Fruit fly (Drosophila melanogaster) whole organism, embryonic: Measurements from ENCODE around the gene Taf2.

ENCODE experiments used
- Atf6 ChIP-seq: fragments of 200-800 bp; sonication (Bioruptor generic); IDR thresholded peaks from 2 replicates; pipeline ENCODE4 v1.3.6; 2022; ENCODE audit warnings: missing biosample characterization, missing genetic modification characterization
- Bteb2 ChIP-seq: fragments of 200-800 bp; sonication (Bioruptor generic); optimal IDR thresholded peaks from 2 replicates; lab custom pipeline; 2016; ENCODE audit warnings: missing biosample characterization, missing genetic modification characterization
- CG10462 ChIP-seq: fragments of 200-800 bp; sonication (Bioruptor generic); optimal IDR thresholded peaks from 2 replicates; lab custom pipeline; 2016; ENCODE audit warnings: missing biosample characterization, missing genetic modification characterization
- CG13296 ChIP-seq: fragments of 200-800 bp; sonication (Bioruptor generic); optimal IDR thresholded peaks from 3 replicates; lab custom pipeline; 2018; ENCODE audit warnings: missing biosample characterization, mild to moderate bottlenecking, missing genetic modification characterization
- CG14860 ChIP-seq: fragments of 200-800 bp; sonication (Bioruptor generic); IDR thresholded peaks from 3 replicates; pipeline ENCODE4 v1.3.6; 2022; ENCODE audit warnings: missing biosample characterization, missing genetic modification characterization; ENCODE audit not compliant: partially characterized antibody
- CG14965 ChIP-seq: fragments of 200-800 bp; sonication (Bioruptor generic); optimal IDR thresholded peaks from 2 replicates; lab custom pipeline; 2016; ENCODE audit warnings: missing biosample characterization, missing genetic modification characterization, borderline replicate concordance
- CG1529 ChIP-seq: fragments of 200-800 bp; sonication (Bioruptor generic); optimal IDR thresholded peaks from 3 replicates; lab custom pipeline; 2018; ENCODE audit warnings: missing biosample characterization, missing genetic modification characterization
- CG16779 ChIP-seq: fragments of 200-800 bp; sonication (Bioruptor generic); IDR thresholded peaks from 2 replicates; pipeline ENCODE4 v1.3.6; 2022; ENCODE audit warnings: missing biosample characterization, missing genetic modification characterization
- CG17612 ChIP-seq: fragments of 200-800 bp; sonication (Bioruptor generic); IDR thresholded peaks from 2 replicates; pipeline ENCODE4 v1.3.6; 2022; ENCODE audit warnings: missing biosample characterization, missing genetic modification characterization
- CG2116 ChIP-seq: fragments of 200-800 bp; sonication (Bioruptor generic); optimal IDR thresholded peaks from 3 replicates; lab custom pipeline; 2018; ENCODE audit warnings: missing biosample characterization, mild to moderate bottlenecking, missing genetic modification characterization
- CG2120 ChIP-seq: fragments of 200-800 bp; sonication (Bioruptor generic); optimal IDR thresholded peaks from 3 replicates; lab custom pipeline; 2016; ENCODE audit warnings: missing biosample characterization, missing genetic modification characterization
- CG32767 ChIP-seq: fragments of 200-800 bp; sonication (Bioruptor generic); IDR thresholded peaks from 2 replicates; pipeline ENCODE4 v1.3.6; 2022; ENCODE audit warnings: missing biosample characterization, missing genetic modification characterization
- CG32772 ChIP-seq: fragments of 200-800 bp; sonication (Bioruptor generic); IDR thresholded peaks from 2 replicates; pipeline ENCODE4 v1.3.6; 2022; ENCODE audit warnings: missing biosample characterization, missing genetic modification characterization
- CG3407 ChIP-seq: fragments of 200-800 bp; sonication (Bioruptor generic); optimal IDR thresholded peaks from 2 replicates; lab custom pipeline; 2018; ENCODE audit warnings: missing biosample characterization, mild to moderate bottlenecking, missing genetic modification characterization
- CG5245 ChIP-seq: fragments of 200-800 bp; sonication (Bioruptor generic); optimal IDR thresholded peaks from 3 replicates; lab custom pipeline; 2016; ENCODE audit warnings: missing biosample characterization, missing genetic modification characterization
- CG6689 ChIP-seq: fragments of 200-800 bp; sonication (Bioruptor generic); IDR thresholded peaks from 2 replicates; pipeline ENCODE4 v1.3.6; 2022; ENCODE audit warnings: missing biosample characterization, missing genetic modification characterization
- CG7271 ChIP-seq: fragments of 200-800 bp; sonication (Bioruptor generic); optimal IDR thresholded peaks from 2 replicates; lab custom pipeline; 2018; ENCODE audit warnings: missing biosample characterization, mild to moderate bottlenecking, missing genetic modification characterization, moderate library complexity
- CG8089 ChIP-seq: fragments of 200-800 bp; sonication (Bioruptor generic); optimal IDR thresholded peaks from 3 replicates; lab custom pipeline; 2016; ENCODE audit warnings: missing biosample characterization, missing genetic modification characterization
- CG9797 ChIP-seq: fragments of 200-800 bp; sonication (Bioruptor generic); optimal IDR thresholded peaks from 3 replicates; lab custom pipeline; 2018; ENCODE audit warnings: missing biosample characterization, mild to moderate bottlenecking, missing genetic modification characterization
- CTCF ChIP-seq: fragments of 200-800 bp; sonication (Bioruptor generic); optimal IDR thresholded peaks from 2 replicates; lab custom pipeline; 2017; ENCODE audit warnings: missing biosample characterization, mild to moderate bottlenecking, missing genetic modification characterization, moderate library complexity
- HHEX ChIP-seq: fragments of 200-800 bp; sonication (Bioruptor generic); optimal IDR thresholded peaks from 3 replicates; lab custom pipeline; 2017; ENCODE audit warnings: missing biosample characterization, mild to moderate bottlenecking, missing genetic modification characterization, missing genetic modification reagents
- HLH4C ChIP-seq: fragments of 200-800 bp; sonication (Bioruptor generic); IDR thresholded peaks from 3 replicates; pipeline ENCODE4 v1.3.6; 2022; ENCODE audit warnings: missing biosample characterization, missing genetic modification characterization; ENCODE audit not compliant: partially characterized antibody
- Hey ChIP-seq: fragments of 200-800 bp; sonication (Bioruptor generic); optimal IDR thresholded peaks from 3 replicates; lab custom pipeline; 2018; ENCODE audit warnings: missing biosample characterization, mild to moderate bottlenecking, missing genetic modification characterization
- Hmr ChIP-seq: fragments of 200-800 bp; sonication (Bioruptor generic); optimal IDR thresholded peaks from 3 replicates; lab custom pipeline; 2017; ENCODE audit warnings: mild to moderate bottlenecking, missing biosample characterization, missing genetic modification reagents, missing genetic modification characterization
- Hr39 ChIP-seq: fragments of >200 bp; optimal IDR thresholded peaks from 2 replicates; lab custom pipeline; 2017
- MBD-R2 ChIP-seq: fragments of 200-800 bp; sonication (Bioruptor generic); IDR thresholded peaks from 2 replicates; pipeline ENCODE4 v1.3.6; 2022; ENCODE audit warnings: missing biosample characterization, missing genetic modification characterization
- Meics ChIP-seq: fragments of 200-800 bp; sonication (Bioruptor generic); optimal IDR thresholded peaks from 2 replicates; lab custom pipeline; 2017; ENCODE audit warnings: missing biosample characterization, mild to moderate bottlenecking, missing genetic modification characterization
- Spps ChIP-seq: fragments of 200-800 bp; sonication (Bioruptor generic); optimal IDR thresholded peaks from 2 replicates; lab custom pipeline; 2018; ENCODE audit warnings: missing biosample characterization, mild to moderate bottlenecking, missing genetic modification characterization
- Tbp ChIP-seq: fragments of >200 bp; optimal IDR thresholded peaks from 2 replicates; lab custom pipeline; 2018; ENCODE audit warnings: missing biosample characterization, missing genetic modification characterization
- YL-1 ChIP-seq: fragments of 200-800 bp; sonication (Bioruptor generic); optimal IDR thresholded peaks from 3 replicates; lab custom pipeline; 2017; ENCODE audit warnings: missing biosample characterization, mild to moderate bottlenecking, missing genetic modification characterization
- abd-A ChIP-seq: fragments of 200-800 bp; sonication (Bioruptor generic); optimal IDR thresholded peaks from 3 replicates; lab custom pipeline; 2019; ENCODE audit warnings: missing biosample characterization, mild to moderate bottlenecking, missing genetic modification characterization, moderate library complexity
- ci ChIP-seq: fragments of 200-800 bp; sonication (Bioruptor generic); IDR thresholded peaks from 3 replicates; pipeline ENCODE4 v1.3.6; 2022; ENCODE audit warnings: missing biosample characterization, missing genetic modification characterization
- en ChIP-seq: fragments of 200-800 bp; sonication (Bioruptor generic); optimal IDR thresholded peaks from 2 replicates; lab custom pipeline; 2016; ENCODE audit warnings: missing biosample characterization, missing genetic modification characterization
- gcm ChIP-seq: fragments of 200-800 bp; sonication (Bioruptor generic); optimal IDR thresholded peaks from 2 replicates; lab custom pipeline; 2019; ENCODE audit warnings: missing biosample characterization, mild to moderate bottlenecking, missing genetic modification characterization, moderate library complexity
- gfzf ChIP-seq: fragments of 200-800 bp; sonication (Bioruptor generic); optimal IDR thresholded peaks from 2 replicates; lab custom pipeline; 2016; ENCODE audit warnings: missing biosample characterization, mild to moderate bottlenecking, missing genetic modification characterization, moderate library complexity
- gro ChIP-seq: fragments of 200-800 bp; sonication (Bioruptor generic); optimal IDR thresholded peaks from 2 replicates; lab custom pipeline; 2016; ENCODE audit warnings: missing biosample characterization, missing genetic modification characterization
- gsb-n ChIP-seq: fragments of 200-800 bp; sonication (Bioruptor generic); optimal IDR thresholded peaks from 3 replicates; lab custom pipeline; 2018; ENCODE audit warnings: missing biosample characterization, mild to moderate bottlenecking, missing genetic modification characterization
- hb ChIP-seq: fragments of 200-800 bp; sonication (Bioruptor generic); IDR thresholded peaks from 3 replicates; pipeline ENCODE4 v1.3.6; 2022; ENCODE audit warnings: missing biosample characterization, missing genetic modification characterization; ENCODE audit not compliant: partially characterized antibody
- hth ChIP-seq: fragments of >200 bp; optimal IDR thresholded peaks from 2 replicates; lab custom pipeline; 2017; ENCODE audit warnings: inconsistent platforms
- inv ChIP-seq: fragments of 200-800 bp; sonication (Bioruptor generic); IDR thresholded peaks from 2 replicates; pipeline ENCODE4 v1.3.6; 2022; ENCODE audit warnings: missing biosample characterization, missing genetic modification characterization; ENCODE audit not compliant: partially characterized antibody
- lola ChIP-seq, 3 experiments: fragments of >200 bp in 2 of 3; fragments of 200-800 bp in 1 of 3; sonication (Bioruptor generic) in 1 of 3; optimal IDR thresholded peaks; 2 replicates each; lab custom pipeline; 2017 to 2019; ENCODE audit warnings: missing biosample characterization in 3 of 3, missing genetic modification characterization in 3 of 3, mild to moderate bottlenecking in 1 of 3, moderate library complexity in 1 of 3
- mirr ChIP-seq: fragments of 200-800 bp; sonication (Bioruptor generic); optimal IDR thresholded peaks from 3 replicates; lab custom pipeline; 2018; ENCODE audit warnings: missing biosample characterization, mild to moderate bottlenecking, missing genetic modification characterization
- nmo ChIP-seq: fragments of 200-800 bp; sonication (Bioruptor generic); optimal IDR thresholded peaks from 2 replicates; lab custom pipeline; 2018; ENCODE audit warnings: missing biosample characterization, mild to moderate bottlenecking, missing genetic modification characterization, moderate library complexity
- peb ChIP-seq: fragments of 200-800 bp; sonication (Bioruptor generic); IDR thresholded peaks from 2 replicates; pipeline ENCODE4 v1.3.6; 2022; ENCODE audit warnings: missing biosample characterization, missing genetic modification characterization
- psq ChIP-seq: fragments of 200-800 bp; sonication (Bioruptor generic); optimal IDR thresholded peaks from 2 replicates; lab custom pipeline; 2017; ENCODE audit warnings: missing biosample characterization, missing genetic modification characterization
- pzg ChIP-seq: fragments of 200-800 bp; sonication (Bioruptor generic); optimal IDR thresholded peaks from 3 replicates; lab custom pipeline; 2018; ENCODE audit warnings: missing biosample characterization, mild to moderate bottlenecking, missing genetic modification characterization, moderate library complexity
- sc ChIP-seq, 3 experiments: fragments of >200 bp in 2 of 3; fragments of 200-800 bp in 1 of 3; sonication (Bioruptor generic) in 1 of 3; optimal IDR thresholded peaks; 2 replicates in 2 of 3; 3 replicates in 1 of 3; lab custom pipeline; 2017; ENCODE audit warnings: mild to moderate bottlenecking in 1 of 3, missing biosample characterization in 1 of 3, missing genetic modification characterization in 1 of 3, missing genetic modification reagents in 1 of 3
- sens ChIP-seq: fragments of 200-800 bp; sonication (Bioruptor generic); peaks from one replicate; lab custom pipeline; 2016; ENCODE audit warnings: missing biosample characterization, missing genetic modification characterization
- seq ChIP-seq: fragments of 200-800 bp; sonication (Bioruptor generic); IDR thresholded peaks from 2 replicates; pipeline ENCODE4 v1.3.6; 2022; ENCODE audit warnings: missing biosample characterization, missing genetic modification characterization
- tio ChIP-seq: fragments of 200-800 bp; sonication (Bioruptor generic); optimal IDR thresholded peaks from 2 replicates; lab custom pipeline; 2017; ENCODE audit warnings: missing biosample characterization, missing genetic modification characterization, inconsistent platforms
- unpg ChIP-seq: fragments of 200-800 bp; sonication (Bioruptor generic); optimal IDR thresholded peaks from 3 replicates; lab custom pipeline; 2018; ENCODE audit warnings: missing biosample characterization, mild to moderate bottlenecking, missing genetic modification characterization, moderate library complexity
- zfh2 ChIP-seq: fragments of 200-800 bp; sonication (Bioruptor generic); optimal IDR thresholded peaks from 2 replicates; lab custom pipeline; 2016; ENCODE audit warnings: missing biosample characterization, missing genetic modification characterization

Gene Taf2

dm6 chr3L:9836524-9837047 is 51.9 kb downstream of the Taf2 start, which contains the start of gene I-2 (continued):
- TF ChIP-seq zfh2 (GFP tag; lab: Kevin White, UChicago) (no peak), inv (GFP tag; lab: Robert Waterston, UW) (peak; percentile 63), CG32772 (GFP tag; lab: Robert Waterston, UW) (no peak), HLH4C (GFP tag; lab: Robert Waterston, UW) (peak; percentile 81), CG32767 (GFP tag; lab: Robert Waterston, UW) (no peak), gro (GFP tag; lab: Kevin White, UChicago) (peak; percentile 61), abd-A (tag; lab: Kevin White, UChicago) (no peak), Bteb2 (no peak), CG14965 (GFP tag; lab: Kevin White, UChicago) (no peak), Tbp (GFP tag; lab: Kevin White, UChicago) (no peak), mirr (GFP tag; lab: Kevin White, UChicago) (no peak), CG2116 (GFP tag; lab: Kevin White, UChicago) (peak; percentile 69), Spps (tag; lab: Kevin White, UChicago) (no peak), CG5245 (GFP tag; lab: Kevin White, UChicago) (no peak), gsb-n (tag; lab: Kevin White, UChicago) (no peak), seq (GFP tag; lab: Robert Waterston, UW) (no peak), pzg (GFP tag; lab: Kevin White, UChicago) (peak; percentile 80), YL-1 (GFP tag; lab: Kevin White, UChicago) (peak; percentile 19), sens (GFP tag; lab: Kevin White, UChicago) (no peak), CG3407 (GFP tag; lab: Kevin White, UChicago) (no peak), Hmr (GFP tag; lab: Kevin White, UChicago) (no peak), tio (GFP tag; lab: Kevin White, UChicago) (no peak), CG9797 (peak; percentile 31), CTCF (GFP tag; lab: Kevin White, UChicago) (peak; percentile 62), CG13296 (no peak), CG10462 (GFP tag; lab: Kevin White, UChicago) (no peak), psq (GFP tag; lab: Kevin White, UChicago) (no peak), CG17612 (GFP tag; lab: Robert Waterston, UW) (no peak), Hr39 (lab: Kevin White, UChicago) (no peak), en (GFP tag; lab: Kevin White, UChicago) (no peak), ci (GFP tag; lab: Robert Waterston, UW) (no peak), gfzf (GFP tag; lab: Kevin White, UChicago) (peak; percentile 51), CG6689 (GFP tag; lab: Robert Waterston, UW) (no peak), gcm (GFP tag; lab: Kevin White, UChicago) (no peak), CG14860 (GFP tag; lab: Robert Waterston, UW) (peak; percentile 72), Meics (GFP tag; lab: Kevin White, UChicago) (no peak), Atf6 (GFP tag; lab: Robert Waterston, UW) (no peak), CG2120 (GFP tag; lab: Kevin White, UChicago) (peak; percentile 54), hth (lab: Kevin White, UChicago) (no peak), HHEX (GFP tag; lab: Kevin White, UChicago) (no peak), CG1529 (no peak), sc (optimal IDR thresholded peaks at IDR 0.05; lab: Kevin White, UChicago) (no peak), sc (GFP tag; optimal IDR thresholded peaks at IDR 0.05; lab: Kevin White, UChicago) (no peak), MBD-R2 (GFP tag; lab: Robert Waterston, UW) (peak; percentile 84), unpg (no peak), CG8089 (GFP tag; lab: Kevin White, UChicago) (no peak), peb (no peak), Hey (tag; lab: Kevin White, UChicago) (no peak), hb (GFP tag; lab: Robert Waterston, UW) (peak; percentile 73; the same call in 2 of the 3 replicates), lola (GFP tag; optimal IDR thresholded peaks at IDR 0.05; lab: Kevin White, UChicago) (no peak), CG16779 (GFP tag; lab: Robert Waterston, UW) (no peak), nmo (GFP tag; lab: Kevin White, UChicago) (no peak), CG7271 (tag; lab: Kevin White, UChicago) (no peak)
